Fruit fly (Drosophila melanogaster) whole organism, prepupa: Measurements from ENCODE around the gene ND-23.

Experiments
- Blimp-1 ChIP-seq: fragments of 200-800 bp; sonication (Bioruptor generic); optimal IDR thresholded peaks from 3 replicates; lab custom pipeline; 2017; ENCODE audit warnings: missing biosample characterization, missing genetic modification characterization, mild to moderate bottlenecking, moderate library complexity, missing genetic modification reagents
- CG10631 ChIP-seq: fragments of 200-800 bp; sonication (Bioruptor generic); optimal IDR thresholded peaks from 2 replicates; lab custom pipeline; 2016; ENCODE audit warnings: missing biosample characterization, missing genetic modification characterization
- CG10669 ChIP-seq: fragments of 200-800 bp; sonication (Bioruptor generic); optimal IDR thresholded peaks from 3 replicates; lab custom pipeline; 2018; ENCODE audit warnings: missing biosample characterization, mild to moderate bottlenecking, missing genetic modification characterization, moderate library complexity
- CG11762 ChIP-seq: fragments of 200-800 bp; sonication (Bioruptor generic); optimal IDR thresholded peaks from 3 replicates; lab custom pipeline; 2016; ENCODE audit warnings: missing biosample characterization, missing genetic modification characterization; ENCODE audit not compliant: insufficient read depth
- CG11902 ChIP-seq: fragments of 200-800 bp; sonication (Bioruptor generic); optimal IDR thresholded peaks from 3 replicates; lab custom pipeline; 2016; ENCODE audit warnings: missing biosample characterization, missing genetic modification characterization
- CG1621 ChIP-seq: fragments of 200-800 bp; sonication (Bioruptor generic); optimal IDR thresholded peaks from 3 replicates; lab custom pipeline; 2018; ENCODE audit warnings: missing biosample characterization, mild to moderate bottlenecking, missing genetic modification characterization
- CG16779 ChIP-seq: fragments of 200-800 bp; sonication (Bioruptor generic); optimal IDR thresholded peaks from 3 replicates; lab custom pipeline; 2017; ENCODE audit warnings: missing biosample characterization, mild to moderate bottlenecking, missing genetic modification characterization
- CG31627 ChIP-seq: fragments of 200-800 bp; sonication (Bioruptor generic); optimal IDR thresholded peaks from 3 replicates; lab custom pipeline; 2016; ENCODE audit warnings: missing biosample characterization, missing genetic modification characterization
- CG32006 ChIP-seq: fragments of 200-800 bp; sonication (Bioruptor generic); optimal IDR thresholded peaks from 3 replicates; lab custom pipeline; 2017; ENCODE audit warnings: missing biosample characterization, mild to moderate bottlenecking, missing genetic modification characterization
- CG34406 ChIP-seq: fragments of 200-800 bp; sonication (Bioruptor generic); optimal IDR thresholded peaks from 3 replicates; lab custom pipeline; 2016; ENCODE audit warnings: missing biosample characterization, missing genetic modification characterization
- CG3919 ChIP-seq: fragments of 200-800 bp; sonication (Bioruptor generic); optimal IDR thresholded peaks from 3 replicates; lab custom pipeline; 2016; ENCODE audit warnings: missing biosample characterization, missing genetic modification characterization
- CG4318 ChIP-seq: fragments of 200-800 bp; sonication (Bioruptor generic); optimal IDR thresholded peaks from 3 replicates; lab custom pipeline; 2017; ENCODE audit warnings: missing biosample characterization, mild to moderate bottlenecking, missing genetic modification characterization
- CG6792 ChIP-seq: fragments of 200-800 bp; sonication (Bioruptor generic); optimal IDR thresholded peaks from 3 replicates; lab custom pipeline; 2016; ENCODE audit warnings: missing biosample characterization, missing genetic modification characterization
- CG8119 ChIP-seq: fragments of 200-800 bp; sonication (Bioruptor generic); IDR thresholded peaks from 3 replicates; pipeline ENCODE4 v1.3.6; 2022; ENCODE audit warnings: missing biosample characterization, missing genetic modification characterization
- CG9139 ChIP-seq: fragments of 200-800 bp; sonication (Bioruptor generic); optimal IDR thresholded peaks from 3 replicates; lab custom pipeline; 2017; ENCODE audit warnings: missing biosample characterization, mild to moderate bottlenecking, missing genetic modification characterization
- Ets21C ChIP-seq: fragments of 200-800 bp; sonication (Bioruptor generic); optimal IDR thresholded peaks from 3 replicates; lab custom pipeline; 2016; ENCODE audit warnings: missing biosample characterization, missing genetic modification characterization
- Hr38 ChIP-seq: sonication (Bioruptor generic); optimal IDR thresholded peaks from 2 replicates; lab custom pipeline; 2016; ENCODE audit warnings: missing biosample characterization, missing genetic modification characterization
- Hr39 ChIP-seq: fragments of 200-800 bp; sonication (Bioruptor generic); optimal IDR thresholded peaks from 2 replicates; lab custom pipeline; 2016; ENCODE audit warnings: missing biosample characterization, missing genetic modification characterization
- Hr4 ChIP-seq: fragments of 200-800 bp; sonication (Bioruptor generic); optimal IDR thresholded peaks from 3 replicates; lab custom pipeline; 2016; ENCODE audit warnings: missing biosample characterization, missing genetic modification characterization
- Lpt ChIP-seq: fragments of 200-800 bp; sonication (Bioruptor generic); optimal IDR thresholded peaks from 3 replicates; lab custom pipeline; 2016; ENCODE audit warnings: missing biosample characterization, missing genetic modification characterization
- Met ChIP-seq: fragments of 200-800 bp; sonication (Bioruptor generic); optimal IDR thresholded peaks from 3 replicates; lab custom pipeline; 2016; ENCODE audit warnings: missing biosample characterization, missing genetic modification characterization
- OdsH ChIP-seq: fragments of 200-800 bp; sonication (Bioruptor generic); optimal IDR thresholded peaks from 3 replicates; lab custom pipeline; 2016; ENCODE audit warnings: missing biosample characterization, missing genetic modification characterization
- Smox ChIP-seq: fragments of 200-800 bp; sonication (Bioruptor generic); optimal IDR thresholded peaks from 3 replicates; lab custom pipeline; 2016; ENCODE audit warnings: missing biosample characterization, missing genetic modification characterization
- Sox102F ChIP-seq: fragments of 200-800 bp; sonication (Bioruptor generic); optimal IDR thresholded peaks from 2 replicates; lab custom pipeline; 2016; ENCODE audit warnings: missing biosample characterization, mild to moderate bottlenecking, missing genetic modification characterization
- Sox14 ChIP-seq: fragments of 200-800 bp; sonication (Bioruptor generic); optimal IDR thresholded peaks from 3 replicates; lab custom pipeline; 2016; ENCODE audit warnings: missing biosample characterization, missing genetic modification characterization
- achi ChIP-seq: fragments of 200-800 bp; sonication (Bioruptor generic); optimal IDR thresholded peaks from 3 replicates; lab custom pipeline; 2016; ENCODE audit warnings: missing biosample characterization, missing genetic modification characterization
- acj6 ChIP-seq: fragments of 200-800 bp; sonication (Bioruptor generic); optimal IDR thresholded peaks from 3 replicates; lab custom pipeline; 2016; ENCODE audit warnings: missing biosample characterization, missing genetic modification characterization
- cyc ChIP-seq: fragments of 200-800 bp; sonication (Bioruptor generic); optimal IDR thresholded peaks from 3 replicates; lab custom pipeline; 2016; ENCODE audit warnings: missing biosample characterization, missing genetic modification characterization
- dsx ChIP-seq: fragments of 200-800 bp; optimal IDR thresholded peaks from 3 replicates; lab custom pipeline; 2019; ENCODE audit warnings: missing biosample characterization, mild to moderate bottlenecking, missing genetic modification characterization, moderate library complexity; ENCODE audit not compliant: poor library complexity, severe bottlenecking
- esn ChIP-seq: fragments of 200-800 bp; sonication (Bioruptor generic); optimal IDR thresholded peaks from 2 replicates; lab custom pipeline; 2016; ENCODE audit warnings: missing biosample characterization, mild to moderate bottlenecking, missing genetic modification characterization, moderate library complexity
- fd59A ChIP-seq: fragments of 200-800 bp; sonication (Bioruptor generic); optimal IDR thresholded peaks from 2 replicates; lab custom pipeline; 2017; ENCODE audit warnings: missing biosample characterization, mild to moderate bottlenecking, missing genetic modification characterization, missing genetic modification reagents
- fd85E ChIP-seq: fragments of 200-800 bp; sonication (Bioruptor generic); optimal IDR thresholded peaks from 3 replicates; lab custom pipeline; 2016; ENCODE audit warnings: missing biosample characterization, missing genetic modification characterization
- fkh ChIP-seq: fragments of 200-800 bp; sonication (Bioruptor generic); optimal IDR thresholded peaks from 3 replicates; lab custom pipeline; 2017; ENCODE audit warnings: missing biosample characterization, mild to moderate bottlenecking, missing genetic modification characterization, moderate library complexity
- lz ChIP-seq: fragments of 200-800 bp; sonication (Bioruptor generic); optimal IDR thresholded peaks from 3 replicates; lab custom pipeline; 2016; ENCODE audit warnings: missing biosample characterization, missing genetic modification characterization
- net ChIP-seq: fragments of 200-800 bp; sonication (Bioruptor generic); optimal IDR thresholded peaks from 3 replicates; lab custom pipeline; 2016; ENCODE audit warnings: missing biosample characterization, missing genetic modification characterization
- pdm3 ChIP-seq: fragments of 200-800 bp; sonication (Bioruptor generic); optimal IDR thresholded peaks from 3 replicates; lab custom pipeline; 2016; ENCODE audit warnings: missing biosample characterization, missing genetic modification characterization
- salr ChIP-seq, 2 experiments: fragments of 200-800 bp; sonication (Bioruptor generic); optimal IDR thresholded peaks; 3 replicates each; lab custom pipeline; 2016 to 2018; ENCODE audit warnings: missing biosample characterization in 2 of 2, missing genetic modification characterization in 2 of 2, mild to moderate bottlenecking in 1 of 2
- spab ChIP-seq: fragments of 200-800 bp; sonication (Bioruptor generic); optimal IDR thresholded peaks from 2 replicates; lab custom pipeline; 2017; ENCODE audit warnings: missing biosample characterization, mild to moderate bottlenecking, missing genetic modification characterization, missing genetic modification reagents
- ss ChIP-seq, 2 experiments: fragments of 200-800 bp; sonication (Bioruptor generic); optimal IDR thresholded peaks; 2 replicates in 1 of 2; 3 replicates in 1 of 2; lab custom pipeline; 2017 to 2018; ENCODE audit warnings: mild to moderate bottlenecking in 2 of 2, missing biosample characterization in 2 of 2, missing genetic modification characterization in 2 of 2, moderate library complexity in 1 of 2
- topi ChIP-seq: fragments of 200-800 bp; sonication (Bioruptor generic); optimal IDR thresholded peaks from 3 replicates; lab custom pipeline; 2016; ENCODE audit warnings: missing biosample characterization, missing genetic modification characterization

Gene ND-23

DNA sequence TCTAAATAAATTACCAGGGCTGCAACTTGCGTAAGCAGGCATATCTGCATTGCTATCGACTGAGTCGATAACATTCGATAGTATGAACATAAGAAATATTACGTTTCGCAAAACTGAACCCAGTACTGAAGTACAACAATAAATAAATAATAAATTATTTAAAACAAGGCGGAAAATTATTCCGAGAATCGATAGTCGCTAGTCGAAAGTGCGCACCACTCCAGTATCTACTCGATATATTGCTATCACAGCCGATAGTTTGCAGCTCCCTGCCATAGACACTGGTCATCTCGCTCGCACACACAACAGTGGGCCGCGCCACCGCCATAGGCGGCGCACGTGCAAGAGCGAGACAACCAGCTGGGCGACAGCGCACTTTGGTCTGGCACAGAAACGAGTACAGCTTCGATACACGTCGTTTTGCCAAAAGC is 43.5 kb downstream of the ND-23 start, which contains the start of gene nsl1 (continued):
- TF ChIP-seq Sox14, result peak; percentile 60
- TF ChIP-seq net, result no peak
- TF ChIP-seq fd85E (GFP tag; lab: Kevin White, UChicago), result no peak
- TF ChIP-seq CG9139 (GFP tag; lab: Kevin White, UChicago), result no peak
- peak; percentile 45 for TF ChIP-seq pdm3 (GFP tag; lab: Kevin White, UChicago)
- TF ChIP-seq salr (GFP tag; optimal IDR thresholded peaks at IDR 0.05; lab: Kevin White, UChicago), result peak in 1 of 2 experiments; percentile 41
- no peak for TF ChIP-seq Blimp-1
- TF ChIP-seq Ets21C, result no peak
- TF ChIP-seq Met, result peak; percentile 37
- no peak for TF ChIP-seq CG10669 (GFP tag; lab: Kevin White, UChicago)
- no peak for TF ChIP-seq Lpt
- no peak for TF ChIP-seq topi (GFP tag; lab: Kevin White, UChicago)

DNA sequence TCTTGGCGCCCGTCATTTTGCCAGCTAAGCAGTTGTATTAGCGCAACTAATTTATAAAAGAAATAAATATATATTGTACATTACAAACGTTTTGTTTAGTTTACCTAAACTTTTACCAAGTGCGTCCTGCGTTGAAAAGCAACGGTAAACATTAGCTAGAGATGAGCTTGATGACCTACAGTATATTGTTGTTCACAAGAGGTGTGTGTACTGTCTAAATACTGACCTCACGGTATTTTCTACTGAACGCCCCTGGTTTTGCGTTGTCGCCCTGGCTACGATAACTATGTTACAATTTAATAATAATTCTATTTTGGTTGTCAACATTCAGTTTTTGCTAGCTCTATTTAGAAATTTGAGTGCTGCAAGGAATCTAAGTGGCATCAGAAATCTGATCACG is 44.5 kb downstream of the ND-23 start, which contains the start of gene Acyp2:
Gene Acyp2, plus strand, starts transcription at position 262 of the 400 bp plus-strand sequence.
- TF ChIP-seq Hr38 (GFP tag; lab: Kevin White, UChicago) (no peak), CG32006 (no peak), Hr4 (GFP tag; lab: Kevin White, UChicago) (peak; percentile 0), lz (GFP tag; lab: Kevin White, UChicago) (peak; percentile 32), CG31627 (GFP tag; lab: Kevin White, UChicago) (peak; percentile 42), Met (peak; percentile 7), achi (GFP tag; lab: Kevin White, UChicago) (no peak), Hr39 (GFP tag; lab: Kevin White, UChicago) (peak; percentile 45), pdm3 (GFP tag; lab: Kevin White, UChicago) (peak; percentile 30), esn (GFP tag; lab: Kevin White, UChicago) (peak; percentile 26), fkh (GFP tag; lab: Kevin White, UChicago) (peak; percentile 62), CG10631 (GFP tag; lab: Kevin White, UChicago) (no peak), fd59A (GFP tag; lab: Kevin White, UChicago) (no peak), OdsH (peak; percentile 11), CG3919 (GFP tag; lab: Kevin White, UChicago) (peak; percentile 22), CG6792 (no peak), CG8119 (GFP tag; lab: Robert Waterston, UW) (no peak), CG11762 (GFP tag; lab: Kevin White, UChicago) (no peak), Smox (peak; percentile 22), CG10669 (GFP tag; lab: Kevin White, UChicago) (no peak), cyc (peak; percentile 37), topi (GFP tag; lab: Kevin White, UChicago) (no peak), CG1621 (no peak), CG34406 (GFP tag; lab: Kevin White, UChicago) (no peak), dsx (GFP tag; lab: Kevin White, UChicago) (peak; percentile 86), CG4318 (GFP tag; lab: Kevin White, UChicago) (no peak)

DNA sequence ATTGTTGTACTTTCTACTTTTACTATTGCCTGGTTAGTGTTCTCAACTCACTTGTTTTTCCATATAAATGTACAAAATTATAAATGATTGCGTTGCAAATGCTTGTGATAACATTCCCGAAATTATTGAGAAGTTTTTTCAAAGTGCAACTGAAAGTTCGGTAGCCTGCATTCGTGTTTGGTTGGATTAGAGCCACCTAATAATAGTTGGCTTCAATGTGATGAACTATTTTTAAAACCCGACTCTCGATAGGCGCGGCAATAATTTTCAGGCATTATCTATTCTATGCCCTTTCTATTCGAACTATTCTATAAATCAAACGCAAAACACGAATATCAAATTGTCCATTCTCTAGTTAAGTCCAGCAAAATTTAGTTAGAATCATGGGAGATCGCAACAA is 48.7 kb downstream of the ND-23 start, which contains the start of gene Uros2:
Gene Uros2, plus strand, starts transcription at position 301 of the 400 bp plus-strand sequence.
- no peak for TF ChIP-seq Hr39 (GFP tag; lab: Kevin White, UChicago)
- no peak for TF ChIP-seq OdsH
- no peak for TF ChIP-seq spab (GFP tag; lab: Kevin White, UChicago)
- TF ChIP-seq CG11902 (GFP tag; lab: Kevin White, UChicago), result no peak
- no peak for TF ChIP-seq Sox102F
- no peak for TF ChIP-seq CG16779
- TF ChIP-seq acj6 (GFP tag; lab: Kevin White, UChicago), result no peak
- TF ChIP-seq Met, result no peak
- no peak for TF ChIP-seq CG31627 (GFP tag; lab: Kevin White, UChicago)
- TF ChIP-seq ss (GFP tag; optimal IDR thresholded peaks at IDR 0.05; lab: Kevin White, UChicago), result no peak
- TF ChIP-seq fd59A (GFP tag; lab: Kevin White, UChicago), result no peak
